Fruit fly (Drosophila melanogaster): ENCODE measurements around the gene CG15580.

Gene CG15580

DNA sequence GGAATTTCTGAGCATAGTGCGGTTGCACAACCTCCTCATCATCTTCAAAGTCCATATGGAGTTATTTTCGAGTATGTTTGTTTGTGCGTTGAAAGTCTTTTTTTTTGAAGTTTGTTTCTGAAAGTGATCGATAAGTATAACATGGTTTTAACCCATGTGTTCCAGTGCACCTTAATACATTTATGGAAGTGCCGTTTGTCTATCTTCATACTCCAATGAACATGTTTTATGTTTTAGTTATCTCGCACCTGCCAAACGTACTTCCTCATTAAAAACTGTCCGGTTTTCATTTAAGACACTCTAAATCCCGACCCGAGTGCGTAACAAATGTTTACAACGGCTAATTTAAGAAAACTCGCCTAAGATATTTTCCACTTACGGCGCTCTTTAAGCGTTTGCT is at the start of gene CG15580:
CG15580 (minus strand) TSS at position 101 of the 400 bp plus-strand sequence.
- TF ChIP-seq Dll (optimal IDR thresholded peaks at IDR 0.05) (no peak), usp (GFP tag; optimal IDR thresholded peaks at IDR 0.05) (no peak), psq (optimal IDR thresholded peaks at IDR 0.05) (no peak), CG8478 (optimal IDR thresholded peaks at IDR 0.05) (no peak), pan (optimal IDR thresholded peaks at IDR 0.05) (no peak), EcR (GFP tag; optimal IDR thresholded peaks at IDR 0.05) (no peak)

DNA sequence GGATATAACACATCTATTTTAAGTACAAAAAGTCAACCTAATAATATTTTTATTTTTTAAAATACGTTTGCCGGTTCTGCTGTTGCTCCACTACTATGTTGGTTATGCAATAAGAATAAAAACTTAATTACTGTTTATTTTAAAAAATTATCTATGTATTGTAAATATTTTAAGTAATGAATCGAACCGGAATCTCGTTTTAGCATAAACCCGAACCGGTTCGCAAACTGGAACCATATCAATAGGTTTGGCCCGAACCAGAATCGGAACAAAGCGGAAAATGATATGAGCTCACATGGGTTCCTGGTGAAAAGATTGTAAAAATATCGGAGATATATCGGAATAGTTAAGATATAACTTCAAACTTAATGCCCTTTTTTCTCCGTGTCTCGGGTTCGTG is 49.4 kb upstream of the CG15580 start:
- no peak for TF ChIP-seq EcR (GFP tag; optimal IDR thresholded peaks at IDR 0.05)
- no peak for TF ChIP-seq Dll (optimal IDR thresholded peaks at IDR 0.05)
- no peak for TF ChIP-seq pan (optimal IDR thresholded peaks at IDR 0.05)
- TF ChIP-seq CG8478 (optimal IDR thresholded peaks at IDR 0.05), result no peak
- no peak for TF ChIP-seq usp (GFP tag; optimal IDR thresholded peaks at IDR 0.05)
- TF ChIP-seq psq (optimal IDR thresholded peaks at IDR 0.05), result no peak

DNA sequence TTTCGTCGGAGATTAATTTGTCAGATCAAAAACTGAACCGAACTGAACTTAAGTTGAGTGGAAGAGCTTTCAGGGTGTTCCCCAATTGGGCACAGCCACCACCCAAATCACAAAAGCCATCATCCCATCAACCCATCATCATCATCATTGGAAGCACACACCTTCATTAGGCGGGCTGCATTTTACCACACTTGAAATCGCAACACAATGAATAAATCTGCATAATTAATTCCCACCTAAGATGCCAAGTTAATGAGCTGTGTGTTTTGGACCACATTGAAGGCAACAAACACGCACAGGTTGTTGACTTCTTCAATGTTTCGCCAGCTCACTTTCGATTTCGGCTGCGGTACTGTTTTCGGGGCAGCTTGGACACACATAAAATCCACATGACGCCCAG is 47.8 kb upstream of the CG15580 start:
- TF ChIP-seq psq (optimal IDR thresholded peaks at IDR 0.05), result no peak
- TF ChIP-seq pan (optimal IDR thresholded peaks at IDR 0.05), result no peak
- TF ChIP-seq usp (GFP tag; optimal IDR thresholded peaks at IDR 0.05), result no peak

DNA sequence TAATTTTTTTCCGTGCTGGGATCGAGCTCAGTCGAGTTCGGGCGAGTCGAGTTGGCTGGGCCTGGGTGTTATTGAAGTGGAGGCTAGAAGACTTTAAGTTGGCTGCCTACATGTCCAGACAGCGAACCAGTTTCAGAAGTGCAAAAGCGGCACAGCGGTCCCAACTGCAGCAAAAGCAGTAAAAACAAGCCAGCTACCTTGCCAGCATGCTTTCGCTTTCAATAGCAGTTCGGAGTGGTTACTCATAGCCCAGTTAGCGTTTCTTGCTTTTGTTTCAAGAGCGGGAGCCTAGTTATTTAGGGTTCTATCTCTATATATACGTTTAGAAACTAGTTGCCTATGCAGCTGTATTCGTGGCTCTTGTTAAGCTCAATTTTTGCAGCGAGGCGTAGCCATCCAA is 45.4 kb upstream of the CG15580 start:
- TF ChIP-seq EcR (GFP tag; optimal IDR thresholded peaks at IDR 0.05), result no peak
- no peak for TF ChIP-seq pan (optimal IDR thresholded peaks at IDR 0.05)
- no peak for TF ChIP-seq usp (GFP tag; optimal IDR thresholded peaks at IDR 0.05)

DNA sequence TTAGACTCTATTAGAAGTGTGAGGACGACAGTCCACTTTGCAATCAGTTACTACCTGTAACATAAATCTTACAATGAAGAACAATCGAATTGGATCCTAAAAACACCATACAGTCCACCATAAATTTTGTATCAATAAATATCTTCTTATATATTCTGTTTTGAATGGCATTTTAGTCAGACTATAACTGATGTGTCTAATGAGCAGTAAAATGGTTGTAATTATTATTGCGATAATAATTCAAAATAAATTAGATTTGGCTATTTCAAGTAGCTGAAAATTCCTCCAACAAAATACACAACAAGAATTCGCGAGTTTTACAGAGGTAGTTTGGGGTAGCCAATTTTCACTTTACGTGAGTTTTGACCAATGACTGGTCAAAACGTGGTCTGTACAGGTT is 45.0 kb upstream of the CG15580 start:
- TF ChIP-seq CG8478 (optimal IDR thresholded peaks at IDR 0.05) (no peak), Dll (optimal IDR thresholded peaks at IDR 0.05) (no peak), EcR (GFP tag; optimal IDR thresholded peaks at IDR 0.05) (no peak), pan (optimal IDR thresholded peaks at IDR 0.05) (no peak), usp (GFP tag; optimal IDR thresholded peaks at IDR 0.05) (no peak), psq (optimal IDR thresholded peaks at IDR 0.05) (no peak)

DNA sequence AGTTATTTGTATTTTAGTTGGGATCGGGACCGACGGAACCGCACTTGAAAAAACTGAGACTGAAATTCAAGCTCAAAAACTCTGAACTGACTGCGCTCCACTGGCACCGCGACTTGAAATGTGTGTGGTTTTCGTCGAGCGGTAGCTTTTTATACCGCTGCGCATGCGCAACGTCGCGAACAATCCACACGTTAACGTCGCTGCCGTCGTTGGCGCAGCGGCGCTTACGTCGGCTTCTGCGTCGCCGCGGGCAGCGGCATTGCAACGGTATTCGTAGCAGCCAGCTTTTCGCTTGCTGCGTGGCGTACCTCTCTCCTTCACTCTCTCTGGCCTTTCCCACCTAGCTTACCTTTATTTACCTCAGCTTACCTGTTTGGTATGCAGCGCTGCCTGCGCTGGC is 43.4 kb upstream of the CG15580 start, which contains the start of gene Gasp:
Gasp (minus strand) TSS at position 124 of the 400 bp plus-strand sequence.
- TF ChIP-seq pan (optimal IDR thresholded peaks at IDR 0.05) (no peak), CG8478 (optimal IDR thresholded peaks at IDR 0.05) (no peak), psq (optimal IDR thresholded peaks at IDR 0.05) (no peak), Dll (optimal IDR thresholded peaks at IDR 0.05) (no peak), usp (GFP tag; optimal IDR thresholded peaks at IDR 0.05) (no peak), EcR (GFP tag; optimal IDR thresholded peaks at IDR 0.05) (no peak)

DNA sequence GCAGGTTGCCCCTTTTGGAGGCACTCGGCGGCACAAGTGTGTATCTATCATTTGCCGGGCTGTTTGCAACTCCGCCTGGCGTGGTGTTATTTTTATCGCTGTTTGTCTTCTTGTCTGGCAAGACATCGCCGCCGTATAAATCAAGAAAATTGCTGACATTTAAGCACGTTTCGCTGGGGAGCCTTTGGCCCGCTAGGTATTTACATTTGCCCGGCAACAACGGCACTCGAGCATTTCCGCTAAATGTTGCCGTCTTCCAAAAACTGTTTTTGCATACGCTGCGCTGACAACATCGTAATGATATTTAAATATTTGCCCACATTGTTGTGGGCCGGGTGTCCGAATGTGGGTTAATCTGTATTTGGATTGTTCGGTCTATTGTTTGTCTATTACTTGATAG is 41.0 kb upstream of the CG15580 start:
- TF ChIP-seq EcR (GFP tag; optimal IDR thresholded peaks at IDR 0.05), result no peak
- TF ChIP-seq psq (optimal IDR thresholded peaks at IDR 0.05), result no peak
- TF ChIP-seq Dll (optimal IDR thresholded peaks at IDR 0.05), result no peak
- no peak for TF ChIP-seq usp (GFP tag; optimal IDR thresholded peaks at IDR 0.05)
- no peak for TF ChIP-seq pan (optimal IDR thresholded peaks at IDR 0.05)
- TF ChIP-seq CG8478 (optimal IDR thresholded peaks at IDR 0.05), result no peak

DNA sequence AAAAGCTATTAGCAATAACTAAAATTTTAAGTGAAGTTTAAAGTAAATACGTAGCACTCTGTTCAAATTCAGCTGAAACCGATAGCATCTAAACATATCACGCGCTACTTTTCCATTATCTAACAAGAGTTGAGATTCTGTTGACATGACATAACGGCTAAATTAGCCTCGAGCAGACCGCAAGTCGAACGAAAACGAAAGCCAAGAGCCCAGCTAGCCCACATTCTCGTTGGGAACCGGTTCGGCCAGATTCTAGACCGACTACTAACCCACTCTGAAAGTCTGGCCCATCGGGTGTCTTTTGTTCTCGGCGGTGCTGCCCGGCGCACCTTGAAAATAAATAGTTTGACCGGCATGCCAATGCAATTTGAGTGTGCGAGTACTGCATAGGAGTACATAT is 39.7 kb upstream of the CG15580 start:
- TF ChIP-seq CG8478 (optimal IDR thresholded peaks at IDR 0.05), result no peak
- TF ChIP-seq psq (optimal IDR thresholded peaks at IDR 0.05), result no peak
- no peak for TF ChIP-seq Dll (optimal IDR thresholded peaks at IDR 0.05)
- no peak for TF ChIP-seq usp (GFP tag; optimal IDR thresholded peaks at IDR 0.05)
- TF ChIP-seq EcR (GFP tag; optimal IDR thresholded peaks at IDR 0.05), result no peak
- TF ChIP-seq pan (optimal IDR thresholded peaks at IDR 0.05), result no peak

DNA sequence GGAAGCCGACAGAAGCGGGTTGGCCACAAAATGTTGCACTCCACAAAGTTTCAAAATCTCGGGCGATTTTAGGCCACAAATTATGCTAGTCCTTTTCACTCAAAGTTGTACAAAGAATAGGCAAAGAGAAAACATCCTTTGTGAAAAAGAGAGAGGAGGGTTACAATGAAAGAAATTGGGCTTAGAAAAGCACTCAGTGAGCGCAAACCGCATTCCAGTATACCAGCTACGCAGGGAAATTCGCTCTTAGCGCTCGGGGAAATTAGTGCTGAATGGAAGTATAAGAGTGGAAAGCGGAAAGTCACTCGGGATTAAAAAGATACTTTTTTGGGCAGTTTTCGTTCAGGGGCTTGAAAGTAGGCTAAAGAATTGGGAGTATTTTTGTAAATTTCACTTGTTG is 24.8 kb upstream of the CG15580 start:
- TF ChIP-seq psq (optimal IDR thresholded peaks at IDR 0.05) (no peak), EcR (GFP tag; optimal IDR thresholded peaks at IDR 0.05) (no peak), Dll (optimal IDR thresholded peaks at IDR 0.05) (no peak), CG8478 (optimal IDR thresholded peaks at IDR 0.05) (no peak), usp (GFP tag; optimal IDR thresholded peaks at IDR 0.05) (no peak), pan (optimal IDR thresholded peaks at IDR 0.05) (no peak)

DNA sequence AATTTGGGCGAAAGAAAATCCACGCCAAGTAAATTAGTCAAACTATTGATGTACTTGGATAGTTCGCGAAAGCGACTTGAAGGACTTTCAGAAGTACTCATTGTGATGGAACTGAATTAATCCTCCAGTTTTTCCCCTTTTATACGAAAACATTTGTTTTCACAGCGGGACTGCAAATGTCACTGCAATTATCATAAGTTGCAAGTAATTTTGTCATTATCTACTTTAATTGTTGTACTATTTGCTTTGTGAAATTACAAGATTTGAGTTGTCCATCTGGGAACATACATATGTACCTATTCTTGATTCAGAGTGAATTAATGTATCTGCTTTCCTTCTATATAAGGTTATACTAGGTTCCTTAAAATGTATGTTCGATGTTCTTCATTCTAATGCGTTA is 20.8 kb upstream of the CG15580 start, which contains the start of gene Or83c:
Or83c (minus strand) TSS at position 101 of the 400 bp plus-strand sequence.
- TF ChIP-seq pan (optimal IDR thresholded peaks at IDR 0.05) (no peak), psq (optimal IDR thresholded peaks at IDR 0.05) (no peak), usp (GFP tag; optimal IDR thresholded peaks at IDR 0.05) (no peak), Dll (optimal IDR thresholded peaks at IDR 0.05) (no peak), CG8478 (optimal IDR thresholded peaks at IDR 0.05) (no peak), EcR (GFP tag; optimal IDR thresholded peaks at IDR 0.05) (no peak)

DNA sequence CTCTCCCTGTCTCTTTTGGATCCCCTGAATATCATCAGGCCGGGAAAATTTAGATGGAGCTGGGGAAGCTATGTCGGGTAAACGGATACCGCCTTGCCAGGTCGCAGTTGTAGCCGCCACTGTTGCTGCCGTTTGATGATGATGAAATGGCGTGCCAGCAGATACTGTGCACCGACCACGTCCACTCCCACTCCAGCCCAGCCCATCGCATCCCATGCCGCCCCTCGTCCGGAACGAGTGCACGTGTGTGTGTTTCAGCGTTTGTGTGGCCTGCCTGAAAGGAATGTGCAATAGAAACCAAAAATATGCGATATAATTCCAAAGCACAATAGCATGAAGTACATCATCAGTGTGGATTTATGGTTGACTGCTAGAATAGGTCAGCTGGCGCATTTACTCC is 19.1 kb downstream of the CG15580 start:
- no peak for TF ChIP-seq Dll (optimal IDR thresholded peaks at IDR 0.05)

DNA sequence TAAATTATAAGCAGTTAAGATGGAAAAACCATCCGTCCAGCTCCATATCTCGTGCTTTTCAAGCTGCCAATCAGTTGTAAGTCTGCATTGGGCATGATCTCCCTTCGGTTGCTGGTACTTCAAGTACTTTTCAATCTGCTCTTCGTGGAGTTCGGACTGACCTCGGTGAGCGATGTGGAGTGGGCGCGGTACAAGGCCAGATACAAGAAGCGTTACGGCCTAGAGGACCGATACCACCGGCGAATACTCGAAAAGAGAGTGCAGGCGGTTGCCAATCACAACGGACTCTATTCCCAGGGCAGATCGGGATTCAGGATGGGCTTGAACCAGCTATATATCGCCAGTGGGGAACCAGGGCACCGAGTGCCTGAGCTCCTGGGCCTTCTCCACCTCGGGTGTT is 29.7 kb downstream of the CG15580 start:
- TF ChIP-seq psq (optimal IDR thresholded peaks at IDR 0.05), result no peak
- no peak for TF ChIP-seq pan (optimal IDR thresholded peaks at IDR 0.05)
- no peak for TF ChIP-seq CG8478 (optimal IDR thresholded peaks at IDR 0.05)
- TF ChIP-seq Dll (optimal IDR thresholded peaks at IDR 0.05), result no peak

DNA sequence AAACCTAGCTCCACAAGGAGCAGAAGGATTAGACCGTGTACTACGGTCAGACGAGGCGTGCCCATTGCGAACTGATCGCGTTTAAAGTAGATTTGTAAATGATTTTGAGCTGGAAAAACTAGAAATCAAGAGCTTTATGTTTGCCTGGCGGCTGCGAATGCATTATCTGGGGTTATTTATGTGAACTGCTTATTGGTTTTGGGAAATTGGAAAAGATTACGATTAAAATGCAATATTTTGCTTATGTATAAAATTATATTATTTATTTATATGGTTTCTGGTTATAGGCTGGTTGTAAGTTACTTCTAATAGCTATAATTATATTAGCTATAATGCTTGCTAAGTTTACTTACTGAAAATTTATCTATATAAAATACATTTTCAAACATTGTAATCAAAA is 30.2 kb downstream of the CG15580 start, which contains the start of gene CtsL3:
CtsL3 (minus strand) TSS at position 101 of the 400 bp plus-strand sequence.
- TF ChIP-seq pan (optimal IDR thresholded peaks at IDR 0.05) (no peak), Dll (optimal IDR thresholded peaks at IDR 0.05) (no peak), usp (GFP tag; optimal IDR thresholded peaks at IDR 0.05) (no peak), EcR (GFP tag; optimal IDR thresholded peaks at IDR 0.05) (no peak), CG8478 (optimal IDR thresholded peaks at IDR 0.05) (no peak), psq (optimal IDR thresholded peaks at IDR 0.05) (no peak)

Data from whole organism.